Worm (Caenorhabditis elegans) whole organism, young adult: ENCODE results near the gene srz-67.

Experiments used
- F10E7.11 ChIP-seq: sonication (generic microtip); optimal IDR thresholded peaks from 2 replicates; lab custom pipeline; 2017; ENCODE audit warnings: mild to moderate bottlenecking, missing genetic modification characterization, moderate library complexity, missing compliant biosample characterization
- F37B4.10 ChIP-seq: fragments of 200-800 bp; sonication (Bioruptor generic); IDR thresholded peaks from 2 replicates; pipeline ENCODE4 v1.3.6; 2022; ENCODE audit warnings: missing genetic modification characterization, missing compliant biosample characterization
- attf-6 ChIP-seq: fragments of 200-800 bp; sonication (Bioruptor generic); IDR thresholded peaks from 2 replicates; pipeline ENCODE4 v1.3.6; 2022; ENCODE audit warnings: missing genetic modification reagents, missing genetic modification characterization, missing compliant biosample characterization
- bed-2 ChIP-seq: fragments of 200-800 bp; sonication (Bioruptor generic); IDR thresholded peaks from 2 replicates; pipeline ENCODE4 v1.3.6; 2022; ENCODE audit warnings: missing genetic modification reagents, missing genetic modification characterization, missing compliant biosample characterization
- die-1 ChIP-seq: sonication (generic microtip); optimal IDR thresholded peaks from 2 replicates; lab custom pipeline; 2016; ENCODE audit warnings: missing genotype, mild to moderate bottlenecking, missing genetic modification characterization, missing compliant biosample characterization
- ets-4 ChIP-seq: fragments of 200-800 bp; sonication (Bioruptor generic); optimal IDR thresholded peaks from 2 replicates; lab custom pipeline; 2018; ENCODE audit warnings: mild to moderate bottlenecking, missing genetic modification characterization, missing compliant biosample characterization
- him-1 ChIP-seq: sonication (generic microtip); optimal IDR thresholded peaks from 2 replicates; lab custom pipeline; 2016; ENCODE audit warnings: missing genotype, missing genetic modification reagents, missing genetic modification characterization, missing compliant biosample characterization
- lsy-27 ChIP-seq: sonication (generic microtip); optimal IDR thresholded peaks from 2 replicates; lab custom pipeline; 2017; ENCODE audit warnings: missing genetic modification characterization, mild to moderate bottlenecking, missing compliant biosample characterization, antibody characterized with exemption, missing genotype, borderline replicate concordance; ENCODE audit not compliant: insufficient read depth

- no peak for TF ChIP-seq lsy-27 (tag; lab: Kevin White, UChicago)
- no peak for TF ChIP-seq attf-6
- no peak for TF ChIP-seq bed-2
- TF ChIP-seq him-1, result no peak
- TF ChIP-seq ets-4 (GFP tag; lab: Kevin White, UChicago), result no peak
- no peak for TF ChIP-seq F37B4.10 (GFP tag; lab: Robert Waterston, UW)
- no peak for TF ChIP-seq die-1
- TF ChIP-seq F10E7.11, result no peak
Observed at ce11 chrII:3262504-3262903, 25.6 kb upstream of the srz-67 start, which contains the start of gene F02E11.2.
